Worm (Caenorhabditis elegans): ENCODE results near the gene lelo-1.

The lelo-1 gene

DNA sequence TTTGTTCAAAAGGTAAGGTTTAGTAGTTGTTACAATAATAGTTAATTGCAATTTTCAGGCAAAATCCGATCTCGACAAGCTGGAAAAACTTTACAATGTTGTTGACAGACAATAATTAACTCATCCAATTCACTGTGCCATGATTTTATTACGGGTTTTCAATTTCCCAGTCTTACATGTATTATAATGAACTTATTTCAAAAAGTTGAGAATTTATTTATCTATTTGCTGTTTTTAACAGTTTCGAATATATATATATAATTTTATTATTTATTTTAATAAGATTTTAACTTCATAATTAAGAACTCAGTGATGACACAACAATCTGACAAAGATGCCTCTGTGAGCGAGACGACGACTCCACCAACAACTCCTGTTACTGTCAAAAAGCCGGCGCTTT is at the start of gene lelo-1:
lelo-1 (plus strand) TSS at position 301 of the 400 bp plus-strand sequence.
- TF ChIP-seq mab-5 (tag; optimal IDR thresholded peaks at IDR 0.05) (no peak), ham-2 (GFP tag; optimal IDR thresholded peaks at IDR 0.05) (no peak), cnd-1 (tag; optimal IDR thresholded peaks at IDR 0.05) (no peak), sptf-1 (tag; optimal IDR thresholded peaks at IDR 0.05) (no peak), tbx-8 (GFP tag; optimal IDR thresholded peaks at IDR 0.05) (no peak), zip-8 (tag; optimal IDR thresholded peaks at IDR 0.05) (no peak), mep-1 (tag; optimal IDR thresholded peaks at IDR 0.05) (no peak), elt-1 (tag; optimal IDR thresholded peaks at IDR 0.05; ENCODE audit: borderline replicate concordance, insufficient read depth) (no peak), nhr-237 (tag; optimal IDR thresholded peaks at IDR 0.05) (no peak), ztf-11 (tag; optimal IDR thresholded peaks at IDR 0.05) (no peak), drap-1 (GFP tag; optimal IDR thresholded peaks at IDR 0.05) (no peak), ceh-83 (GFP tag; optimal IDR thresholded peaks at IDR 0.05) (no peak), ceh-43 (GFP tag; optimal IDR thresholded peaks at IDR 0.05) (no peak)

DNA sequence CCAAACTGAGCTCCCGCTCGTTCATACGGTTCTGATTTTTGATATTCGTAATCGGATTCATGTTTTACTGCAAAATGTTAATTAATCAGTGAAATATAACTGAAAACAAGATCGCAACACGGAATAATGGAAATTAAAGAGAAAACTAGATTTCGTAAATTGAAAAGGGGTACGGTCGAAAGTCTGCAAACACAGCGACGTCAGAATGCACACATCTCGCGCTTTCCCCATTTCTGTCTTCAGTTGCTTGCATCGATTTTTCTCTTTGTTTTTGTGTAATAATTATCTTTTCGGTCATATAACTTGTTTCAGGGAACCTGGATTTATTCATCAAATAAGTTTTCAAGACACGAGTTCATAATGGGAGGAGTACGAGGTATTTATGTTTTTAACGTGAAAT is 49.3 kb upstream of the lelo-1 start, which contains the start of the genes rbmx-2 and C30B5.2:
rbmx-2 (minus strand) TSS at position 74 of the 400 bp plus-strand sequence.
C30B5.2 (plus strand) TSS at position 306 of the 400 bp plus-strand sequence.
- TF ChIP-seq mep-1 (tag; optimal IDR thresholded peaks at IDR 0.05) = peak; percentile 53
- peak; percentile 78 for TF ChIP-seq ces-1 (GFP tag; optimal IDR thresholded peaks at IDR 0.05)
- peak; percentile 90 for TF ChIP-seq lsy-2 (tag; optimal IDR thresholded peaks at IDR 0.05)
- peak; percentile 73 for TF ChIP-seq unc-120 (tag; optimal IDR thresholded peaks at IDR 0.05; ENCODE audit: poor library complexity, severe bottlenecking)
- no peak for TF ChIP-seq elt-3 (tag; optimal IDR thresholded peaks at IDR 0.05)
- TF ChIP-seq elt-1 (tag; optimal IDR thresholded peaks at IDR 0.05; ENCODE audit: borderline replicate concordance, insufficient read depth) = no peak
- no peak for TF ChIP-seq lin-32 (GFP tag; optimal IDR thresholded peaks at IDR 0.05)
- TF ChIP-seq nhr-76 (tag; optimal IDR thresholded peaks at IDR 0.05) = no peak
- TF ChIP-seq bed-3 (GFP tag; optimal IDR thresholded peaks at IDR 0.05) = no peak

DNA sequence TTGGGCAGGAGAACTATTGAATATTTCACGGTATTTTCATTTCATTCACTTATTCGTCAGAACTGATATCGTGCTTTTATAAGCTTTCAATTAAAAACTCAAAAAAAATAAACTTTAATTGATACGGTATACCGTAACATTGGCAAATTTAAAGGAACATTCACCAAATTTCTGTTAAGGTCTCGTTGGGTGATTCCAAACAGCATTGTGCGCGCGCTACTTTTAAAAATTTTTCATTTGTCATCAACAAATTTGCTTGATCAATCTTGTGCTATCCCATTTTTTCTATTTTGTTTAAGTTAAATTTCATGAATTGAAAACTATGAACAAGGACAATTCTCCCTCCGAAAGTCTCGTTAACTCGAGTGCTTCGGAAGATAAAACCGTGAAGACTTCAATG is 47.7 kb upstream of the lelo-1 start, which contains the start of gene szy-4:
szy-4 (plus strand) TSS at position 229 of the 400 bp plus-strand sequence.
- TF ChIP-seq hlh-1 (tag; optimal IDR thresholded peaks at IDR 0.05) (no peak), ceh-43 (GFP tag; optimal IDR thresholded peaks at IDR 0.05) (no peak)

DNA sequence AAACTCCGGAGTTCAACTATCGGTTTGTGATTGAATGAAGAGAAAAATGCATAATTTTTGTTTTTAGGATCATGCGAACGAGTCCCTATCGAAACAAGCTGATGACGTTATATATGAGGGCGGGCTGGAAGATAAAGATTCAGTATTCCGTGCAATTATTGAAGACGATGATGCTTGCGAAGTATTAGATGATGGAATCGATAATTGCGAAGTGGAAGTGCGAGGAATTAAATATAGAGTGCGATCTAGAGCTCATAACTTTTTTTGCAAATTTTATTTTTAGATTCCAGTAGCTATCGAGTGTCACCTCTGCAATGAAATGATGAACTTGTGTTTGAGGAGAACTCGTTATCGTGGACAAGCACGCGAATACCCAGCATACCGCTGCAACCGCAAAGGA is 47.1 kb upstream of the lelo-1 start:
- TF ChIP-seq mab-5 (tag; optimal IDR thresholded peaks at IDR 0.05) (no peak), sptf-1 (tag; optimal IDR thresholded peaks at IDR 0.05) (no peak), unc-62 (GFP tag; optimal IDR thresholded peaks at IDR 0.05) (no peak), drap-1 (GFP tag; optimal IDR thresholded peaks at IDR 0.05) (no peak), elt-1 (tag; optimal IDR thresholded peaks at IDR 0.05; ENCODE audit: borderline replicate concordance, insufficient read depth) (no peak), ceh-39 (tag; optimal IDR thresholded peaks at IDR 0.05) (no peak), mep-1 (tag; optimal IDR thresholded peaks at IDR 0.05) (no peak), sem-2 (GFP tag; optimal IDR thresholded peaks at IDR 0.05) (no peak), blmp-1 (tag; optimal IDR thresholded peaks at IDR 0.05) (no peak), nhr-12 (tag; optimal IDR thresholded peaks at IDR 0.05) (no peak), unc-39 (tag; optimal IDR thresholded peaks at IDR 0.05) (no peak), elt-3 (tag; optimal IDR thresholded peaks at IDR 0.05) (no peak), ztf-11 (tag; optimal IDR thresholded peaks at IDR 0.05) (no peak)

DNA sequence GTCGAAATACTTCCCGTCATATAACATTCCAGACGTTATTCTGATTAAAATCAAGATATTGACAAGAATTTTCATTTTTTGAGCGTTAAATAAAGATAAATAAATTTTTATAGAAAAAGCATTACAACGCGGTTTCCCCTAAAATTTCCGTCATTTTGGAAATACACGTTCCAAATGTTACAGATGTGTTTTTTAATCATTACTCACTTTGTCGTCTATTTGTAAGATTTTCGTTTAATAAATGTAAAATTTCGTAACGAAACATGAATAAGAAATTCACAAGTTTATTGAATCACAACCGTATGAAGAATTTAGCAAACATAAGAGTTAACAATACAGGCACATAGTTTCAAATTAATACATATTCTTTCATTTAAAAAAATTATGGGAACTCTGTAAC is 43.2 kb upstream of the lelo-1 start, which contains the start of gene C30B5.17:
C30B5.17 (minus strand) TSS at position 101 of the 400 bp plus-strand sequence.
- TF ChIP-seq ceh-39 (tag; optimal IDR thresholded peaks at IDR 0.05) = no peak
- no peak for TF ChIP-seq pha-4 (tag; optimal IDR thresholded peaks at IDR 0.05)
- no peak for TF ChIP-seq ces-1 (GFP tag; optimal IDR thresholded peaks at IDR 0.05)
- no peak for TF ChIP-seq lin-32 (GFP tag; optimal IDR thresholded peaks at IDR 0.05)
- TF ChIP-seq ceh-83 (GFP tag; optimal IDR thresholded peaks at IDR 0.05) = no peak
- no peak for TF ChIP-seq mep-1 (tag; optimal IDR thresholded peaks at IDR 0.05)
- TF ChIP-seq hlh-1 (tag; optimal IDR thresholded peaks at IDR 0.05) = no peak
- no peak for TF ChIP-seq sptf-1 (tag; optimal IDR thresholded peaks at IDR 0.05)
- no peak for TF ChIP-seq zip-8 (tag; optimal IDR thresholded peaks at IDR 0.05)
- no peak for TF ChIP-seq ceh-43 (GFP tag; optimal IDR thresholded peaks at IDR 0.05)
- no peak for TF ChIP-seq ham-2 (GFP tag; optimal IDR thresholded peaks at IDR 0.05)
- no peak for TF ChIP-seq unc-120 (tag; optimal IDR thresholded peaks at IDR 0.05; ENCODE audit: poor library complexity, severe bottlenecking)
- TF ChIP-seq cnd-1 (tag; optimal IDR thresholded peaks at IDR 0.05) = no peak
- TF ChIP-seq tbx-8 (GFP tag; optimal IDR thresholded peaks at IDR 0.05) = no peak
- no peak for TF ChIP-seq nhr-2 (tag; optimal IDR thresholded peaks at IDR 0.05)
- TF ChIP-seq ztf-11 (tag; optimal IDR thresholded peaks at IDR 0.05) = no peak
- no peak for TF ChIP-seq snpc-4 (tag; optimal IDR thresholded peaks at IDR 0.05)
